Worm (Caenorhabditis elegans) whole organism, L1 larva: ENCODE measurements around the gene vha-13.

ENCODE experiments used
- lin-39 ChIP-seq: fragments of 150-350 bp; optimal IDR thresholded peaks from 2 replicates; lab custom pipeline; 2014; ENCODE audit warnings: missing biosample characterization, missing genetic modification reagents, missing genetic modification characterization
- zag-1 ChIP-seq: fragments of 150-350 bp; optimal IDR thresholded peaks from 2 replicates; lab custom pipeline; 2014; ENCODE audit warnings: missing biosample characterization, missing genetic modification characterization

ce11 chrV:14393504-14393903, 42.0 kb downstream of the vha-13 start, which contains the start of gene C15H11.1:
- TF ChIP-seq lin-39 (tag; lab: Kevin White, UChicago) = no peak
- TF ChIP-seq zag-1 (tag; lab: Kevin White, UChicago) = no peak
